Worm (Caenorhabditis elegans): ENCODE data around the gene pdha-1.

pdha-1 gene

ce11 chrII:8106921-8107695 lies 41.0 kb downstream of the pdha-1 start, which contains the start of the genes chst-1 and C41C4.9 (continued):
- no peak for TF ChIP-seq nhr-11 (tag; optimal IDR thresholded peaks at IDR 0.05)
- peak; percentile 78 for TF ChIP-seq nhr-90 (tag; optimal IDR thresholded peaks at IDR 0.05; ENCODE audit: poor library complexity)
- TF ChIP-seq nhr-84 (tag; optimal IDR thresholded peaks at IDR 0.05) = no peak
- peak; percentile 84 for TF ChIP-seq rnt-1 (tag; optimal IDR thresholded peaks at IDR 0.05)
- TF ChIP-seq snpc-4 (tag; optimal IDR thresholded peaks at IDR 0.05) = peak; percentile 29
- TF ChIP-seq pag-3 (tag; optimal IDR thresholded peaks at IDR 0.05; ENCODE audit: borderline replicate concordance, insufficient read depth) = no peak
- no peak for TF ChIP-seq nhr-28 (tag; optimal IDR thresholded peaks at IDR 0.05)
- TF ChIP-seq nhr-47 (tag; optimal IDR thresholded peaks at IDR 0.05) = peak; percentile 70
- no peak for TF ChIP-seq lir-3 (tag; optimal IDR thresholded peaks at IDR 0.05; ENCODE audit: poor library complexity)
- peak; percentile 50 to 51 for TF ChIP-seq efl-1 (optimal IDR thresholded peaks at IDR 0.05)
- TF ChIP-seq efl-1 (GFP tag; optimal IDR thresholded peaks at IDR 0.05 in 1 of 2) = peak; percentile 20 to 96
- peak in 1 of 2 experiments; percentile 35 for TF ChIP-seq egl-27 (tag; optimal IDR thresholded peaks at IDR 0.05)
- peak; percentile 65 for TF ChIP-seq dsc-1 (tag; optimal IDR thresholded peaks at IDR 0.05)
- peak in 1 of 2 experiments; percentile 79 for TF ChIP-seq mdl-1 (tag; optimal IDR thresholded peaks at IDR 0.05)
- no peak for TF ChIP-seq nhr-237 (tag; optimal IDR thresholded peaks at IDR 0.05)
- TF ChIP-seq unc-62 (GFP tag; optimal IDR thresholded peaks at IDR 0.05) = no peak
- peak; percentile 56 for TF ChIP-seq nhr-19 (GFP tag; conservative IDR thresholded peaks at IDR 0.05)
- no peak for TF ChIP-seq fkh-8 (tag; optimal IDR thresholded peaks at IDR 0.05)
- 0 out of 2 replicates have a peak, but pooled peaks have one; percentile 10 for TF ChIP-seq unc-98 (GFP tag; IDR thresholded peaks at IDR 0.05)
- no peak for TF ChIP-seq ama-1 (optimal IDR thresholded peaks at IDR 0.05)
- no peak for TF ChIP-seq fkh-4 (tag; optimal IDR thresholded peaks at IDR 0.05; ENCODE audit: borderline replicate concordance)
- TF ChIP-seq ztf-11 (tag; optimal IDR thresholded peaks at IDR 0.05) = peak in 1 of 2 experiments; percentile 44
- no peak for TF ChIP-seq hlh-4 (tag; optimal IDR thresholded peaks at IDR 0.05)
- TF ChIP-seq nhr-71 (tag; optimal IDR thresholded peaks at IDR 0.05) = peak; percentile 74
- TF ChIP-seq F16B12.6 (tag; optimal IDR thresholded peaks at IDR 0.05) = no peak
- peak; percentile 19 for TF ChIP-seq irx-1 (tag; optimal IDR thresholded peaks at IDR 0.05)
- TF ChIP-seq sptf-1 (tag; optimal IDR thresholded peaks at IDR 0.05) = no peak
- TF ChIP-seq blmp-1 (tag; optimal IDR thresholded peaks at IDR 0.05) = peak; percentile 39
- TF ChIP-seq elt-2 (tag; optimal IDR thresholded peaks at IDR 0.05) = peak; percentile 68
- peak; percentile 55 for TF ChIP-seq unc-130 (tag; optimal IDR thresholded peaks at IDR 0.05)
- no peak for TF ChIP-seq zip-4 (GFP tag; optimal IDR thresholded peaks at IDR 0.05)
- no peak for TF ChIP-seq aha-1 (tag; optimal IDR thresholded peaks at IDR 0.05)
- TF ChIP-seq tbx-2 (tag; optimal IDR thresholded peaks at IDR 0.05) = no peak

ce11 chrII:8112063-8112462 lies 46.0 kb downstream of the pdha-1 start, which contains the start of gene lron-4:
Gene lron-4, minus strand, starts transcription at chrII:8112163.
- TF ChIP-seq fkh-8 (tag; optimal IDR thresholded peaks at IDR 0.05) (peak; percentile 15), unc-62 (GFP tag; optimal IDR thresholded peaks at IDR 0.05) (no peak), elt-3 (tag; optimal IDR thresholded peaks at IDR 0.05) (no peak), sox-4 (tag; optimal IDR thresholded peaks at IDR 0.05) (no peak)

- TF ChIP-seq snu-23 (GFP tag; optimal IDR thresholded peaks at IDR 0.05) (no peak), unc-30 (tag; optimal IDR thresholded peaks at IDR 0.05) (no peak), rnt-1 (tag; optimal IDR thresholded peaks at IDR 0.05) (peak; percentile 26), nhr-20 (tag; optimal IDR thresholded peaks at IDR 0.05) (no peak), nhr-90 (tag; optimal IDR thresholded peaks at IDR 0.05; ENCODE audit: poor library complexity) (no peak)
Measured at ce11 chrII:8116159-8116558, 50.1 kb downstream of the pdha-1 start, which contains the start of gene unc-105. Gene unc-105, plus strand, starts transcription at chrII:8116459.

Measured in whole organism, L1 larva.